Worm (Caenorhabditis elegans): Measurements from ENCODE around the gene K09E4.4.

K09E4.4 gene

DNA sequence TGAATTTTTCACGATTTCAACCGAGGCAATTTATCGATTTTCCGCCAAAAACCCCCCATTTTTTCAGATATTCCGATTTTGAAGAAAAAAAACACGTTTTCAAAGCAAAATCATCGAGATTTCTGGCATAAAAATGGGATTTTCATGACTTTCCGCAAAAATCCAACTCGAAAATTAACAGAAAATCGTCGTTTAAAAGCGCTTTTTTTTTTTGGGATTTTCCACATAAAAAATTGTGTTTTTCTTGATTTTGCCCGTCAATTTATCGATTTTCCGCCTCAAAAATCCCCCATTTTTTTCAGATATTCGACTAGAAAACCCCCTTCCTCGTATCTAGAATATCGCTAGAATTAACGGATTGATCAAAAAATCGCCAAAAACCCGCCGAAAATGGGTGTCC is 53.4 kb downstream of the K09E4.4 start, which contains the start of gene xrn-1:
Gene xrn-1, plus strand, starts transcription at position 301 of the 400 bp plus-strand sequence.
- TF ChIP-seq ets-7 (tag; optimal IDR thresholded peaks at IDR 0.05): no peak
- no peak for TF ChIP-seq scrt-1 (GFP tag; IDR thresholded peaks at IDR 0.05)
- no peak for TF ChIP-seq F13C5.2 (tag; optimal IDR thresholded peaks at IDR 0.05)
- TF ChIP-seq tbx-11 (GFP tag; IDR thresholded peaks at IDR 0.05): no peak
- TF ChIP-seq flt-1 (GFP tag; IDR thresholded peaks at IDR 0.05): no peak
- TF ChIP-seq ceh-36 (tag; optimal IDR thresholded peaks at IDR 0.05): no peak

DNA sequence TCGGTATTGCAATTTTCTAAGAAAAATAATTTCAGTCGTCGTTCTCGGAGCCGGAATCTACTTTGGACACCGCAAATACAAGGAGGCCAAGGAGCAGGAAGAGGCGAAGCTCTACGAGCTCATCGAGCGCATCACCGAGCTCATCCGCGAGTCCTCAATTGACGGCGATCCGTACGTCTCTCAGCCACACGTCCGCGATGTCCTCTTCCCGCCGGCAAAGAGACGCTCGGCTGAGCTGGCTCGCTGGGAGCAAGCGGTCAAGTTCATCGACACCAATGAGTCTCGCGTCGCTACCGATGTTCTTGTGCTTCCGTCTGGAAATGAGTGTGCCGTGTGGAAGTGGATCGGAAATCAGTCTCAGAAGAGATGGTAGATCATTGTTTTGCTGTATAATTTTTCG is 56.5 kb downstream of the K09E4.4 start:
- TF ChIP-seq sea-1 (GFP tag; conservative IDR thresholded peaks at IDR 0.05) (no peak), hmbx-1 (tag; optimal IDR thresholded peaks at IDR 0.05) (no peak), ceh-13 (GFP tag; optimal IDR thresholded peaks at IDR 0.05) (no peak), hnd-1 (tag; optimal IDR thresholded peaks at IDR 0.05) (no peak), ets-7 (tag; optimal IDR thresholded peaks at IDR 0.05) (no peak), hmg-4 (GFP tag; optimal IDR thresholded peaks at IDR 0.05) (no peak), flt-1 (GFP tag; IDR thresholded peaks at IDR 0.05) (no peak), ama-1 (optimal IDR thresholded peaks at IDR 0.05) (no peak), B0310.2 (tag; optimal IDR thresholded peaks at IDR 0.05) (no peak), tbx-11 (GFP tag; IDR thresholded peaks at IDR 0.05) (no peak), tra-4 (tag; optimal IDR thresholded peaks at IDR 0.05) (no peak), aly-1 (tag; optimal IDR thresholded peaks at IDR 0.05) (no peak), ceh-36 (tag; optimal IDR thresholded peaks at IDR 0.05) (no peak), tbx-37 (GFP tag; conservative IDR thresholded peaks at IDR 0.05) (no peak), scrt-1 (GFP tag; IDR thresholded peaks at IDR 0.05) (no peak), pes-1 (GFP tag; IDR thresholded peaks at IDR 0.05) (no peak), F13C5.2 (tag; optimal IDR thresholded peaks at IDR 0.05) (no peak)
